Worm (Caenorhabditis elegans) whole organism, early embryonic: ENCODE data around the gene C08F11.17.

ENCODE experiments used
- B0310.2 ChIP-seq: sonication (generic microtip); optimal IDR thresholded peaks from 2 replicates; lab custom pipeline; 2016; ENCODE audit warnings: mild to moderate bottlenecking, missing genetic modification characterization, missing compliant biosample characterization
- F13C5.2 ChIP-seq: sonication (generic microtip); optimal IDR thresholded peaks from 2 replicates; lab custom pipeline; 2017; ENCODE audit warnings: mild to moderate bottlenecking, missing genetic modification characterization, inconsistent platforms, missing compliant biosample characterization
- aly-1 ChIP-seq: sonication (generic microtip); optimal IDR thresholded peaks from 2 replicates; lab custom pipeline; 2016; ENCODE audit warnings: missing genetic modification characterization, missing compliant biosample characterization
- ama-1 ChIP-seq: fragments of 150-350 bp; optimal IDR thresholded peaks from 2 replicates; lab custom pipeline; 2014
- ceh-13 ChIP-seq: fragments of 200-800 bp; sonication (Bioruptor generic); optimal IDR thresholded peaks from 2 replicates; lab custom pipeline; 2018; ENCODE audit warnings: mild to moderate bottlenecking, missing genetic modification characterization, missing compliant biosample characterization
- ceh-36 ChIP-seq: sonication (generic microtip); optimal IDR thresholded peaks from 2 replicates; lab custom pipeline; 2016; ENCODE audit warnings: missing genetic modification characterization, inconsistent platforms, missing compliant biosample characterization
- ets-7 ChIP-seq: sonication (generic microtip); optimal IDR thresholded peaks from 2 replicates; lab custom pipeline; 2016; ENCODE audit warnings: missing genotype, missing genetic modification characterization, missing compliant biosample characterization
- flt-1 ChIP-seq: fragments of 200-800 bp; sonication (Bioruptor generic); IDR thresholded peaks from 2 replicates; pipeline ENCODE4 v1.3.6; 2022; ENCODE audit warnings: missing genetic modification characterization, missing compliant biosample characterization
- hmbx-1 ChIP-seq: sonication (generic microtip); optimal IDR thresholded peaks from 2 replicates; lab custom pipeline; 2016; ENCODE audit warnings: mild to moderate bottlenecking, missing genetic modification characterization, missing compliant biosample characterization
- hmg-4 ChIP-seq: fragments of 200-800 bp; sonication (Bioruptor generic); optimal IDR thresholded peaks from 2 replicates; lab custom pipeline; 2018; ENCODE audit warnings: mild to moderate bottlenecking, missing genetic modification characterization, missing compliant biosample characterization
- hnd-1 ChIP-seq: sonication (generic microtip); optimal IDR thresholded peaks from 2 replicates; lab custom pipeline; 2016; ENCODE audit warnings: missing genetic modification characterization, missing compliant biosample characterization
- pes-1 ChIP-seq: fragments of 200-800 bp; sonication (Bioruptor generic); IDR thresholded peaks from 2 replicates; pipeline ENCODE4 v1.3.6; 2022; ENCODE audit warnings: missing genetic modification reagents, missing genetic modification characterization, missing compliant biosample characterization
- scrt-1 ChIP-seq: fragments of 200-800 bp; sonication (Bioruptor generic); IDR thresholded peaks from 2 replicates; pipeline ENCODE4 v1.3.6; 2022; ENCODE audit warnings: missing genetic modification characterization, missing compliant biosample characterization
- sea-1 ChIP-seq: fragments of 200-800 bp; sonication (Bioruptor generic); conservative IDR thresholded peaks from 2 replicates; pipeline ENCODE4 v1.3.6; 2022; ENCODE audit warnings: missing genetic modification characterization, missing compliant biosample characterization
- tbx-11 ChIP-seq: fragments of 200-800 bp; sonication (Bioruptor generic); IDR thresholded peaks from 2 replicates; pipeline ENCODE4 v1.3.6; 2022; ENCODE audit warnings: missing genetic modification characterization, missing compliant biosample characterization
- tbx-37 ChIP-seq: fragments of 200-800 bp; sonication (Bioruptor generic); conservative IDR thresholded peaks from 2 replicates; pipeline ENCODE4 v1.3.6; 2022; ENCODE audit warnings: missing genetic modification reagents, missing genetic modification characterization, missing compliant biosample characterization
- tra-4 ChIP-seq: sonication (generic microtip); optimal IDR thresholded peaks from 2 replicates; lab custom pipeline; 2017; ENCODE audit warnings: missing genetic modification characterization, missing compliant biosample characterization

Gene C08F11.17

ce11 chrIV:13679495-13679894, 29.4 kb upstream of the C08F11.17 start:
- TF ChIP-seq hmg-4 (GFP tag; lab: Kevin White, UChicago): no peak
- no peak for TF ChIP-seq tbx-11
- no peak for TF ChIP-seq tra-4 (tag; lab: Kevin White, UChicago)
- no peak for TF ChIP-seq flt-1 (GFP tag; lab: Robert Waterston, UW)
- TF ChIP-seq ceh-36 (tag; lab: Kevin White, UChicago): no peak
- TF ChIP-seq aly-1 (tag; lab: Kevin White, UChicago): no peak
- no peak for TF ChIP-seq hmbx-1 (tag; lab: Kevin White, UChicago)
- no peak for TF ChIP-seq B0310.2 (tag; lab: Kevin White, UChicago)
- TF ChIP-seq ceh-13 (GFP tag; lab: Kevin White, UChicago): no peak
- TF ChIP-seq hnd-1 (tag; lab: Kevin White, UChicago): no peak
- no peak for TF ChIP-seq ets-7 (tag; lab: Kevin White, UChicago)
- no peak for TF ChIP-seq sea-1 (GFP tag; lab: Robert Waterston, UW)
- TF ChIP-seq tbx-37 (GFP tag; lab: Robert Waterston, UW): no peak
- no peak for TF ChIP-seq F13C5.2 (tag; lab: Kevin White, UChicago)
- no peak for TF ChIP-seq pes-1 (GFP tag; lab: Robert Waterston, UW)
- no peak for TF ChIP-seq ama-1 (lab: Kevin White, UChicago)
- TF ChIP-seq scrt-1: no peak

DNA sequence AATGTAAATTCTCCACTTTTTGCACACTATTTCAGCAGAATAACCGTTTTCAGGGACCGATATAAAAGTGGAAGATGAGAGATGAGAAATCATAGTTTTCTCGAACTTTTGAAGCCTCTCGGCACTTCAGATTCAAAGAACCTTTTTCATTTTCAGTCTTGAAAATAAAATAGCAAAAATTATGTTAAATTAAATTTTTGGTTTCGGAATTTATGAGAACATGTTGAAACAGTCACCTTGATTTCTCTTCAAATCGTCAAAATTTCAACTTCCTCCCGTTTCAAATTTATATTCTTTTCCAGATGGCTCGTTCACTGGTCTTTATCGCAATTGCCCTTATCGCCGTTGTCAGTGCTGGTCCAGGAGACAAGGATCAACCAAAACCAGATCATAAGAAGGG, 28.5 kb upstream of the C08F11.17 start, which contains the start of gene srlf-26:
TSS of gene srlf-26 (plus strand) at position 301 of the 400 bp plus-strand sequence.
- TF ChIP-seq tbx-11 (no peak), F13C5.2 (tag; lab: Kevin White, UChicago) (no peak), B0310.2 (tag; lab: Kevin White, UChicago) (no peak), hnd-1 (tag; lab: Kevin White, UChicago) (no peak), ceh-13 (GFP tag; lab: Kevin White, UChicago) (no peak), tra-4 (tag; lab: Kevin White, UChicago) (no peak), hmbx-1 (tag; lab: Kevin White, UChicago) (no peak), tbx-37 (GFP tag; lab: Robert Waterston, UW) (no peak), sea-1 (GFP tag; lab: Robert Waterston, UW) (no peak), ama-1 (lab: Kevin White, UChicago) (no peak), flt-1 (GFP tag; lab: Robert Waterston, UW) (no peak), hmg-4 (GFP tag; lab: Kevin White, UChicago) (no peak), ets-7 (tag; lab: Kevin White, UChicago) (no peak), aly-1 (tag; lab: Kevin White, UChicago) (no peak), ceh-36 (tag; lab: Kevin White, UChicago) (no peak), pes-1 (GFP tag; lab: Robert Waterston, UW) (no peak)

- TF ChIP-seq tra-4 (tag; lab: Kevin White, UChicago) (no peak), ama-1 (lab: Kevin White, UChicago) (no peak), hnd-1 (tag; lab: Kevin White, UChicago) (no peak)
Observed at ce11 chrIV:13673504-13673903, 23.4 kb upstream of the C08F11.17 start, which contains the start of gene oac-48. Gene oac-48 (plus strand): TSS chrIV:13673804.

DNA sequence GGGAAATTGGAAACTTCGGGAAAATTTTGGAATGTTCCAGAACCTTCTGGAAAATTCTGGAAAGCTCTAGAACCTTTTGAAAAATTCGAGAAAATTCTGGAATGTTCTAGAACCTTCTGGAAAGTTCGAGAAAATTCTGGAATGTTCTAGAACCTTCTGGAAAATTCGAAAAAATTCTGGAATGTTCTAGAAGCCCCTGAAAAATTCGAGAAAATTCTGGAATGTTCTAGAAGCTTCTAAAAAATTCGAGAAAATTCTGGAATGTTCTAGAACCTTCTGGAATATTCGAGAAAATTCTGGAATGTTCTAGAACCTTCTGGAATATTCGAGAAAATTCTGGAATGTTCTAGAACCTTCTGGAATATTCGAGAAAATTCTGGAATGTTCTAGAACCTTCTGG, 17.8 kb upstream of the C08F11.17 start:
- peak; percentile 55; the same call in 1 of the 2 replicates for TF ChIP-seq pes-1 (GFP tag; lab: Robert Waterston, UW)

- no peak for TF ChIP-seq tbx-37 (GFP tag; lab: Robert Waterston, UW)
- no peak for TF ChIP-seq tbx-11
- TF ChIP-seq sea-1 (GFP tag; lab: Robert Waterston, UW): no peak
- no peak for TF ChIP-seq hmbx-1 (tag; lab: Kevin White, UChicago)
- no peak for TF ChIP-seq ama-1 (lab: Kevin White, UChicago)
- TF ChIP-seq ets-7 (tag; lab: Kevin White, UChicago): no peak
- TF ChIP-seq ceh-36 (tag; lab: Kevin White, UChicago): no peak
- no peak for TF ChIP-seq hnd-1 (tag; lab: Kevin White, UChicago)
- TF ChIP-seq scrt-1: no peak
- TF ChIP-seq flt-1 (GFP tag; lab: Robert Waterston, UW): no peak
- TF ChIP-seq F13C5.2 (tag; lab: Kevin White, UChicago): no peak
- no peak for TF ChIP-seq pes-1 (GFP tag; lab: Robert Waterston, UW)
- TF ChIP-seq aly-1 (tag; lab: Kevin White, UChicago): no peak
- no peak for TF ChIP-seq tra-4 (tag; lab: Kevin White, UChicago)
- no peak for TF ChIP-seq hmg-4 (GFP tag; lab: Kevin White, UChicago)
- no peak for TF ChIP-seq ceh-13 (GFP tag; lab: Kevin White, UChicago)
- no peak for TF ChIP-seq B0310.2 (tag; lab: Kevin White, UChicago)
Observed at ce11 chrIV:13666849-13667430, 16.8 kb upstream of the C08F11.17 start, which contains the start of gene fbxa-215. Gene fbxa-215 (minus strand): TSS chrIV:13666909.

DNA sequence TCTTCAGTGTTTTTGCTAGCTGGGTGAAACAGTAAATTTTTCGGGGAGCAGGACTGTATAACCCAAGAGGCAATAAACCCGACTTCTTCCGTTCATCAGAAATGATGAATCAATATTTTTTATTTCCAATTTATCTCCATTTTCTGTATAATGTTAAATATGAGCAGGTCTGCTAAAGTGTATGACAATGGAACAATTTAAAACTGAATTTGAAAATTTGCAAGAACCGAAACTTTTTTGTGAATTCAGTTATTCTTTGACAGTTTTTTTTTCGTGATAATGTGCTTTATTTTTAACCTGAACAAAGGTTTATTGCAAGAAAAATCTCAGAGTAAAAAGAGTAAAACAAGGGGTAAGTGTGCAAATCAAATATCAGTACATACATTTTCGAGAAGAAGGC, 14.9 kb upstream of the C08F11.17 start:
- no peak for TF ChIP-seq flt-1 (GFP tag; lab: Robert Waterston, UW)
- no peak for TF ChIP-seq hmg-4 (GFP tag; lab: Kevin White, UChicago)
- no peak for TF ChIP-seq F13C5.2 (tag; lab: Kevin White, UChicago)
- no peak for TF ChIP-seq tra-4 (tag; lab: Kevin White, UChicago)
- TF ChIP-seq aly-1 (tag; lab: Kevin White, UChicago): no peak
- no peak for TF ChIP-seq hnd-1 (tag; lab: Kevin White, UChicago)
- TF ChIP-seq ets-7 (tag; lab: Kevin White, UChicago): no peak
- no peak for TF ChIP-seq hmbx-1 (tag; lab: Kevin White, UChicago)

- no peak for TF ChIP-seq tbx-11
- TF ChIP-seq ama-1 (lab: Kevin White, UChicago): no peak
- TF ChIP-seq B0310.2 (tag; lab: Kevin White, UChicago): no peak
- no peak for TF ChIP-seq ceh-13 (GFP tag; lab: Kevin White, UChicago)
- no peak for TF ChIP-seq tra-4 (tag; lab: Kevin White, UChicago)
- TF ChIP-seq ceh-36 (tag; lab: Kevin White, UChicago): no peak
- no peak for TF ChIP-seq ets-7 (tag; lab: Kevin White, UChicago)
- TF ChIP-seq aly-1 (tag; lab: Kevin White, UChicago): no peak
- no peak for TF ChIP-seq F13C5.2 (tag; lab: Kevin White, UChicago)
- no peak for TF ChIP-seq flt-1 (GFP tag; lab: Robert Waterston, UW)
- TF ChIP-seq scrt-1: no peak
- no peak for TF ChIP-seq hmbx-1 (tag; lab: Kevin White, UChicago)
- TF ChIP-seq hmg-4 (GFP tag; lab: Kevin White, UChicago): no peak
- TF ChIP-seq sea-1 (GFP tag; lab: Robert Waterston, UW): no peak
- TF ChIP-seq hnd-1 (tag; lab: Kevin White, UChicago): no peak
- TF ChIP-seq tbx-37 (GFP tag; lab: Robert Waterston, UW): no peak
- TF ChIP-seq pes-1 (GFP tag; lab: Robert Waterston, UW): no peak
Observed at ce11 chrIV:13664090-13664489, 14.0 kb upstream of the C08F11.17 start, which contains the start of gene Y45F10C.4. Gene Y45F10C.4 (minus strand): TSS chrIV:13664190.
